Worm (Caenorhabditis elegans) whole organism, L2 larva: ENCODE measurements around the gene C46H3.2.

Experiments used
- ama-1 ChIP-seq: fragments of 150-350 bp; optimal IDR thresholded peaks from 2 replicates; lab custom pipeline; 2018; ENCODE audit warnings: inconsistent platforms
- ceh-82 ChIP-seq: fragments of 150-350 bp; optimal IDR thresholded peaks from 2 replicates; lab custom pipeline; 2014; ENCODE audit warnings: missing biosample characterization, missing genetic modification characterization
- nhr-11 ChIP-seq: fragments of 150-350 bp; optimal IDR thresholded peaks from 2 replicates; lab custom pipeline; 2014; ENCODE audit warnings: missing biosample characterization, missing genetic modification characterization
- nhr-12 ChIP-seq: fragments of 150-350 bp; optimal IDR thresholded peaks from 2 replicates; lab custom pipeline; 2014; ENCODE audit warnings: missing biosample characterization, missing genetic modification characterization
- nhr-237 ChIP-seq: fragments of 150-350 bp; optimal IDR thresholded peaks from 2 replicates; lab custom pipeline; 2014; ENCODE audit warnings: missing biosample characterization, missing genetic modification characterization
- skn-1 ChIP-seq: sonication (generic microtip); optimal IDR thresholded peaks from 2 replicates; lab custom pipeline; 2017; ENCODE audit warnings: missing biosample characterization, missing genetic modification characterization

DNA sequence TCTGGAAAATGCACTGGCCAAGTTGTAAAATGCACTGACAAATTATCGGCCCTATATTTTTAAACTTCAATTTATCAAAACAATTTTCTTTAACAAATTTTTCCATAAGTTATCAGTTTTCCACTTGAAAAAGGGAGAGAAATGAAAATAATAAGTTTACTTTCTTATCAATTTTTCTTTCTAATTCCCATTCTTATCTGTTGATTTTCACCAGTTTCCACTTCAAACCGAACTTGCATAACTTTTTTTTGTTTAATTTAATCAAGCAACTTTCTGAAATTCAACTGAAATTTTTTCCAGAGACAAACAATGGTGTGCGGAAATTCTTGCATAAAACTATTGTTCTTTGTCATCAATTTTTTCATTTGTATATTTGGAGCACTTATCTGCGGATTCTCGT is 15.2 kb upstream of the C46H3.2 start, which contains the start of gene tsp-9:
- TF ChIP-seq ceh-82: no peak
- no peak for TF ChIP-seq nhr-12 (tag; lab: Kevin White, UChicago)
- TF ChIP-seq nhr-237: no peak
- no peak for TF ChIP-seq ama-1
- no peak for TF ChIP-seq nhr-11 (tag; lab: Kevin White, UChicago)
- TF ChIP-seq skn-1 (tag; lab: Kevin White, UChicago): no peak
